Fruit fly (Drosophila melanogaster): ENCODE results near the gene CG31115.

dm6 chr3R:25056016-25056415, 19.3 kb downstream of the CG31115 start, which contains the start of the genes CG31111 and stac:
- TF ChIP-seq CTCF (optimal IDR thresholded peaks at IDR 0.05) (no peak), CG8478 (optimal IDR thresholded peaks at IDR 0.05) (no peak)

Data from S2 (cell line).